Worm (Caenorhabditis elegans) whole organism, mixed stage, embryonic: ENCODE measurements around the gene Y53C12B.7.

ENCODE experiments used
- M03D4.4 ChIP-seq: sonication (generic microtip); optimal IDR thresholded peaks from 2 replicates; lab custom pipeline; 2017; ENCODE audit warnings: mild to moderate bottlenecking, missing genetic modification characterization, missing compliant biosample characterization
- bed-3 ChIP-seq: fragments of 200-800 bp; sonication (Bioruptor generic); optimal IDR thresholded peaks from 3 replicates; lab custom pipeline; 2018; ENCODE audit warnings: mild to moderate bottlenecking, missing genetic modification characterization, moderate library complexity, missing compliant biosample characterization
- blmp-1 ChIP-seq: fragments of 150-350 bp; optimal IDR thresholded peaks from 2 replicates; lab custom pipeline; 2014; ENCODE audit warnings: missing biosample characterization, missing genetic modification characterization
- ceh-39 ChIP-seq: fragments of 150-350 bp; optimal IDR thresholded peaks from 2 replicates; lab custom pipeline; 2014; ENCODE audit warnings: missing biosample characterization, missing genetic modification characterization
- ceh-43 ChIP-seq: fragments of 200-800 bp; sonication (Bioruptor generic); optimal IDR thresholded peaks from 2 replicates; lab custom pipeline; 2018; ENCODE audit warnings: mild to moderate bottlenecking, missing genetic modification characterization, moderate library complexity, missing compliant biosample characterization
- ceh-83 ChIP-seq: fragments of 200-800 bp; sonication (Bioruptor generic); optimal IDR thresholded peaks from 2 replicates; lab custom pipeline; 2018; ENCODE audit warnings: mild to moderate bottlenecking, missing genetic modification characterization, missing compliant biosample characterization
- cnd-1 ChIP-seq: fragments of 200-800 bp; sonication (Bioruptor generic); optimal IDR thresholded peaks from 2 replicates; lab custom pipeline; 2018; ENCODE audit warnings: mild to moderate bottlenecking, missing genetic modification characterization, missing compliant biosample characterization
- drap-1 ChIP-seq: fragments of 200-800 bp; sonication (Bioruptor generic); optimal IDR thresholded peaks from 3 replicates; lab custom pipeline; 2018; ENCODE audit warnings: mild to moderate bottlenecking, missing genetic modification characterization, missing compliant biosample characterization
- elt-1 ChIP-seq: sonication (generic microtip); optimal IDR thresholded peaks from 2 replicates; lab custom pipeline; 2017; ENCODE audit warnings: missing genetic modification characterization, mild to moderate bottlenecking, missing compliant biosample characterization, antibody characterized with exemption, moderate library complexity, borderline replicate concordance; ENCODE audit not compliant: insufficient read depth
- flh-1 ChIP-seq: fragments of 200-800 bp; sonication (Bioruptor generic); optimal IDR thresholded peaks from 2 replicates; lab custom pipeline; 2018; ENCODE audit warnings: mild to moderate bottlenecking, missing genetic modification characterization, moderate library complexity, missing compliant biosample characterization
- ham-2 ChIP-seq: fragments of 200-800 bp; sonication (Bioruptor generic); optimal IDR thresholded peaks from 2 replicates; lab custom pipeline; 2018; ENCODE audit warnings: mild to moderate bottlenecking, missing genetic modification characterization, missing compliant biosample characterization
- hlh-1 ChIP-seq: fragments of 150-350 bp; optimal IDR thresholded peaks from 2 replicates; lab custom pipeline; 2014; ENCODE audit warnings: missing biosample characterization, missing genetic modification reagents, missing genetic modification characterization
- lin-13 ChIP-seq: fragments of 150-350 bp; optimal IDR thresholded peaks from 2 replicates; lab custom pipeline; 2014; ENCODE audit warnings: missing biosample characterization, missing genetic modification characterization
- lin-32 ChIP-seq: fragments of 200-800 bp; sonication (Bioruptor generic); optimal IDR thresholded peaks from 2 replicates; lab custom pipeline; 2018; ENCODE audit warnings: mild to moderate bottlenecking, missing genetic modification characterization, missing compliant biosample characterization
- lsy-2 ChIP-seq: fragments of 150-350 bp; optimal IDR thresholded peaks from 2 replicates; lab custom pipeline; 2014; ENCODE audit warnings: missing biosample characterization, missing genetic modification characterization
- mab-5 ChIP-seq: fragments of 150-350 bp; optimal IDR thresholded peaks from 2 replicates; lab custom pipeline; 2014; ENCODE audit warnings: missing biosample characterization, missing genetic modification characterization
- mep-1 ChIP-seq: fragments of 150-350 bp; optimal IDR thresholded peaks from 2 replicates; lab custom pipeline; 2017; ENCODE audit warnings: missing biosample characterization, missing genetic modification reagents, missing genetic modification characterization, inconsistent platforms
- nhr-2 ChIP-seq: fragments of 150-350 bp; optimal IDR thresholded peaks from 2 replicates; lab custom pipeline; 2014; ENCODE audit warnings: missing biosample characterization, missing genetic modification characterization
- nhr-237 ChIP-seq: fragments of 150-350 bp; optimal IDR thresholded peaks from 2 replicates; lab custom pipeline; 2014; ENCODE audit warnings: missing biosample characterization, missing genetic modification characterization
- nhr-28 ChIP-seq: fragments of 150-350 bp; optimal IDR thresholded peaks from 2 replicates; lab custom pipeline; 2014; ENCODE audit warnings: missing biosample characterization, missing genetic modification characterization
- nhr-76 ChIP-seq: sonication (generic microtip); optimal IDR thresholded peaks from 2 replicates; lab custom pipeline; 2017; ENCODE audit warnings: missing biosample characterization, missing genetic modification characterization
- pha-4 ChIP-seq: fragments of 150-350 bp; optimal IDR thresholded peaks from 2 replicates; lab custom pipeline; 2018; ENCODE audit warnings: missing biosample characterization, missing genetic modification reagents, missing genetic modification characterization
- sem-2 ChIP-seq: fragments of 200-800 bp; sonication (Bioruptor generic); optimal IDR thresholded peaks from 2 replicates; lab custom pipeline; 2018; ENCODE audit warnings: mild to moderate bottlenecking, missing genetic modification characterization, missing compliant biosample characterization
- snpc-4 ChIP-seq: fragments of 150-350 bp; optimal IDR thresholded peaks from 2 replicates; lab custom pipeline; 2014; ENCODE audit warnings: missing biosample characterization, missing genetic modification characterization
- sptf-1 ChIP-seq: sonication (generic microtip); optimal IDR thresholded peaks from 2 replicates; lab custom pipeline; 2017; ENCODE audit warnings: mild to moderate bottlenecking, missing genetic modification characterization, moderate library complexity, missing compliant biosample characterization
- unc-120 ChIP-seq: sonication (generic microtip); optimal IDR thresholded peaks from 2 replicates; lab custom pipeline; 2017; ENCODE audit warnings: missing genetic modification characterization, missing compliant biosample characterization; ENCODE audit not compliant: poor library complexity, severe bottlenecking
- unc-62 ChIP-seq: fragments of 150-350 bp; optimal IDR thresholded peaks from 2 replicates; lab custom pipeline; 2014; ENCODE audit warnings: missing biosample characterization, missing genetic modification reagents, missing genetic modification characterization
- zip-8 ChIP-seq: fragments of 150-350 bp; optimal IDR thresholded peaks from 2 replicates; lab custom pipeline; 2014; ENCODE audit warnings: missing biosample characterization, missing genetic modification characterization
- ztf-11 ChIP-seq: fragments of 150-350 bp; optimal IDR thresholded peaks from 2 replicates; lab custom pipeline; 2014; ENCODE audit warnings: missing biosample characterization, missing genetic modification characterization

Y53C12B.7 gene

ce11 chrII:9704746-9705145 is 48.3 kb downstream of the Y53C12B.7 start, which contains the start of gene Y53C12A.10:
TSS of gene Y53C12A.10 (minus strand) at chrII:9704846.
- TF ChIP-seq M03D4.4 (tag; lab: Kevin White, UChicago) (no peak), ztf-11 (no peak), mep-1 (tag; lab: Kevin White, UChicago) (no peak), cnd-1 (tag; lab: Kevin White, UChicago) (no peak), mab-5 (no peak), blmp-1 (no peak), hlh-1 (tag; lab: Kevin White, UChicago) (no peak), snpc-4 (tag; lab: Kevin White, UChicago) (no peak), unc-120 (tag; lab: Kevin White, UChicago) (no peak), drap-1 (GFP tag; lab: Kevin White, UChicago) (no peak), unc-62 (GFP tag; lab: Kevin White, UChicago) (no peak), lin-13 (tag; lab: Kevin White, UChicago) (no peak), bed-3 (GFP tag; lab: Kevin White, UChicago) (no peak), elt-1 (no peak), flh-1 (GFP tag; lab: Kevin White, UChicago) (no peak), nhr-76 (tag; lab: Kevin White, UChicago) (no peak), ham-2 (GFP tag; lab: Kevin White, UChicago) (no peak), ceh-39 (tag; lab: Kevin White, UChicago) (no peak), nhr-28 (no peak)
- TF ChIP-seq, all 35 proteins: peak for 0

ce11 chrII:9703601-9704000 is 49.4 kb downstream of the Y53C12B.7 start, which contains the start of gene mop-25.2:
TSS of gene mop-25.2 (minus strand) at chrII:9703701.
- TF ChIP-seq lsy-2 (no peak), lin-32 (GFP tag; lab: Kevin White, UChicago) (no peak), pha-4 (no peak), flh-1 (GFP tag; lab: Kevin White, UChicago) (no peak), unc-120 (tag; lab: Kevin White, UChicago) (no peak), nhr-237 (tag; lab: Kevin White, UChicago) (no peak), ceh-39 (tag; lab: Kevin White, UChicago) (no peak), lin-13 (tag; lab: Kevin White, UChicago) (no peak), ceh-43 (GFP tag; lab: Kevin White, UChicago) (no peak), ham-2 (GFP tag; lab: Kevin White, UChicago) (no peak), ceh-83 (GFP tag; lab: Kevin White, UChicago) (no peak), sem-2 (no peak), drap-1 (GFP tag; lab: Kevin White, UChicago) (no peak), mep-1 (tag; lab: Kevin White, UChicago) (no peak), mab-5 (no peak), sptf-1 (tag; lab: Kevin White, UChicago) (no peak), zip-8 (no peak), hlh-1 (tag; lab: Kevin White, UChicago) (no peak), nhr-2 (tag; lab: Kevin White, UChicago) (no peak)
